Worm (Caenorhabditis elegans): Measurements from ENCODE around the gene dpy-11.

ce11 chrV:6538323-6538722 is 23.3 kb upstream of the dpy-11 start:
- TF ChIP-seq egl-27 (tag; optimal IDR thresholded peaks at IDR 0.05) (no peak), snpc-4 (tag; optimal IDR thresholded peaks at IDR 0.05) (no peak), elt-3 (tag; optimal IDR thresholded peaks at IDR 0.05) (no peak), lin-39 (tag; optimal IDR thresholded peaks at IDR 0.05) (peak; percentile 53), nhr-12 (tag; optimal IDR thresholded peaks at IDR 0.05) (no peak)
